Worm (Caenorhabditis elegans) whole organism, L4/young adult: Measurements from ENCODE around the gene twk-9.

Experiments used
- W03F9.2 ChIP-seq: fragments of 150-350 bp; optimal IDR thresholded peaks from 2 replicates; lab custom pipeline; 2014; ENCODE audit warnings: missing biosample characterization, missing genetic modification characterization
- dao-5 ChIP-seq: sonication (generic microtip); optimal IDR thresholded peaks from 2 replicates; lab custom pipeline; 2016; ENCODE audit warnings: missing genotype, missing genetic modification characterization, moderate library complexity, missing compliant biosample characterization

ce11 chrIV:9672434-9672833 lies 20.5 kb upstream of the twk-9 start:
- TF ChIP-seq dao-5 (tag; lab: Kevin White, UChicago) = no peak
- no peak for TF ChIP-seq W03F9.2
